Fruit fly (Drosophila melanogaster): ENCODE results near the gene Rab27.

The Rab27 gene

dm6 chrX:1464033-1464432, 12.7 kb downstream of the Rab27 start, which contains the start of gene Ns3 (continued):
- TF ChIP-seq CG9727 (GFP tag; optimal IDR thresholded peaks at IDR 0.05) (no peak), fd96Cb (tag; optimal IDR thresholded peaks at IDR 0.05) (no peak), bigmax (GFP tag; optimal IDR thresholded peaks at IDR 0.05) (no peak), esg (GFP tag; conservative IDR thresholded peaks at IDR 0.05) (no peak), CG8944 (GFP tag; optimal IDR thresholded peaks at IDR 0.05) (no peak), CG11696 (GFP tag; IDR thresholded peaks at IDR 0.05) (no peak), CkIIα-i1 (GFP tag; IDR thresholded peaks at IDR 0.05) (no peak), org-1 (GFP tag; optimal IDR thresholded peaks at IDR 0.05) (no peak), CG3847 (GFP tag; IDR thresholded peaks at IDR 0.05) (peak; percentile 32; the same call in 1 of the 2 replicates), CG13296 (GFP tag; optimal IDR thresholded peaks at IDR 0.05) (no peak), HmgZ (tag; optimal IDR thresholded peaks at IDR 0.05) (peak; percentile 51), H2.0 (GFP tag; IDR thresholded peaks at IDR 0.05) (no peak), CG16815 (GFP tag; optimal IDR thresholded peaks at IDR 0.05) (no peak), Mrtf (GFP tag; IDR thresholded peaks at IDR 0.05) (no peak), ara (GFP tag; IDR thresholded peaks at IDR 0.05) (no peak), CG12769 (tag; optimal IDR thresholded peaks at IDR 0.05) (no peak), CG8359 (GFP tag; optimal IDR thresholded peaks at IDR 0.05; ENCODE audit: borderline replicate concordance) (no peak), CG10431 (GFP tag; optimal IDR thresholded peaks at IDR 0.05) (no peak), repo (GFP tag; optimal IDR thresholded peaks at IDR 0.05) (no peak), jigr1 (GFP tag; IDR thresholded peaks at IDR 0.05) (no peak), ind (GFP tag; optimal IDR thresholded peaks at IDR 0.05) (no peak), CG32772 (GFP tag; IDR thresholded peaks at IDR 0.05) (no peak), rib (GFP tag; IDR thresholded peaks at IDR 0.05) (no peak), nau (GFP tag; optimal IDR thresholded peaks at IDR 0.05) (no peak), mld (GFP tag; IDR thresholded peaks at IDR 0.05; ENCODE audit: partially characterized antibody) (peak; percentile 77; the same call in 2 of the 3 replicates), CG4282 (GFP tag; optimal IDR thresholded peaks at IDR 0.05) (no peak), pan (optimal IDR thresholded peaks at IDR 0.05) (no peak), pan (GFP tag; optimal IDR thresholded peaks at IDR 0.05 in 1 of 2, IDR thresholded peaks at IDR 0.05 in 1 of 2) (no peak), Ssrp (tag; optimal IDR thresholded peaks at IDR 0.05) (no peak), knrl (GFP tag; IDR thresholded peaks at IDR 0.05; ENCODE audit: partially characterized antibody) (peak; percentile 71; the same call in 2 of the 3 replicates), CG2875 (GFP tag; optimal IDR thresholded peaks at IDR 0.05) (no peak), bcd (GFP tag; optimal IDR thresholded peaks at IDR 0.05) (no peak), vfl (GFP tag; optimal IDR thresholded peaks at IDR 0.05) (no peak), crol (GFP tag; IDR thresholded peaks at IDR 0.05) (no peak), C15 (GFP tag; IDR thresholded peaks at IDR 0.05) (no peak), D19B (GFP tag; optimal IDR thresholded peaks at IDR 0.05) (no peak), CG1603 (tag; optimal IDR thresholded peaks at IDR 0.05) (peak; percentile 76), CG31388 (GFP tag; optimal IDR thresholded peaks at IDR 0.05) (no peak), CG6791 (GFP tag; IDR thresholded peaks at IDR 0.05; ENCODE audit: partially characterized antibody) (peak; percentile 91), lola (GFP tag; optimal IDR thresholded peaks at IDR 0.05) (no peak), abd-A (tag; optimal IDR thresholded peaks at IDR 0.05) (no peak), Hr78 (GFP tag; optimal IDR thresholded peaks at IDR 0.05) (no peak), hkb (optimal IDR thresholded peaks at IDR 0.05) (no peak), hkb (GFP tag; IDR thresholded peaks at IDR 0.05) (no peak), ttk (GFP tag; IDR thresholded peaks at IDR 0.05) (no peak), sd (tag; optimal IDR thresholded peaks at IDR 0.05) (no peak), CG12071 (GFP tag; optimal IDR thresholded peaks at IDR 0.05) (no peak), dm (GFP tag; optimal IDR thresholded peaks at IDR 0.05) (peak; percentile 93), CG9215 (GFP tag; IDR thresholded peaks at IDR 0.05) (no peak), CG1233 (GFP tag; optimal IDR thresholded peaks at IDR 0.05) (no peak), Sox102F (GFP tag; optimal IDR thresholded peaks at IDR 0.05) (no peak), tup (GFP tag; optimal IDR thresholded peaks at IDR 0.05) (no peak)

Data from whole organism, embryonic.